Comparison of ENCODE assay signal across 1 fruit fly cellular context in the genomic region with DNA sequence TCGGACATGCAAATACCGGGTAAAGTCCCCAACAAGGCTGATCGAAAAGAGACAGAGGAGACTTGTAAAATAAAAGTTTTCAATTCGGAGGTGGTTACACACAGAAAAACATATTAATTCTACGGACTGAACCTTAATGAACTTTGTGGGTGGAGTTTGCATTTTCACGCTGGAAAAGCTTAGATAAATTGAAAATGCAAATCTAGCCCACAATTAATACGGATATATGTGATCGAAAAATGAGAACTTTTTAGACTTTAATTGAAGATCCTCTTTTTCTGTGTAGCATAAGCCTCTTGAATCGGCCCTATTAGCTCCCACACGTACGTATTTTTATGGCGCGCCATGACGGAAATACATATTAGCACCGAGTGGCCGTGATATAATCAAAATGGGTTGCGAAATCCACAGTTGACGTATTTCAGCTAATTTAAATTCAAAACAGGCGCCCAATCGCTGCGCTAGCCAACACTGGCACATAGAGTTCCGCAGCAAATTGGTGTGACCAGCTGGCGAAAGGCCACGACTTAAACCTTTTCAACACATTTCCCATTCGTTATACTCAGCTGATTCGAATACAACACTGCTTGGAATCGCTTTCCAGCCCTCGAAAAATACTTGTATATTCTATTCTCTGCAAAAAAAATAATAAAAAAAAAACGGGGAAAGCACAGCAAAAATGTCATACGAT.
TF ChIP-seq lines count a peak whose summit lies in the region.

No protein-coding gene starts in this region.

TF ChIP-seq in whole organism, embryonic, 481 proteins besides CTCF, POLR2A, EP300 and RAD21 (continued from another document):
- no peak for TF ChIP-seq lov (optimal IDR thresholded peaks at IDR 0.05; lab: Kevin White, UChicago)
- peak; percentile 66; the same call in 2 of the 3 replicates for TF ChIP-seq lov (GFP tag; IDR thresholded peaks at IDR 0.05; lab: Robert Waterston, UW)
- peak; percentile 16 for TF ChIP-seq dmrt11E (tag; optimal IDR thresholded peaks at IDR 0.05; lab: Kevin White, UChicago)
- TF ChIP-seq Hr78 (GFP tag; optimal IDR thresholded peaks at IDR 0.05; lab: Kevin White, UChicago), result no peak
- TF ChIP-seq abd-A (tag; optimal IDR thresholded peaks at IDR 0.05; lab: Kevin White, UChicago), result peak; percentile 28
- TF ChIP-seq gsb (GFP tag; IDR thresholded peaks at IDR 0.05; lab: Robert Waterston, UW), result peak; percentile 46; the same call in 1 of the 2 replicates
- TF ChIP-seq maf-S (GFP tag; optimal IDR thresholded peaks at IDR 0.05; lab: Kevin White, UChicago), result peak; percentile 38
- peak; percentile 40; the same call in 1 of the 2 replicates for TF ChIP-seq ara (GFP tag; IDR thresholded peaks at IDR 0.05; lab: Robert Waterston, UW)
- TF ChIP-seq row (GFP tag; IDR thresholded peaks at IDR 0.05; lab: Robert Waterston, UW), result peak; percentile 74
- TF ChIP-seq CG18476 (GFP tag; optimal IDR thresholded peaks at IDR 0.05; lab: Kevin White, UChicago), result no peak
- TF ChIP-seq prd (optimal IDR thresholded peaks at IDR 0.05; lab: Kevin White, UChicago), result no peak
- TF ChIP-seq prd (GFP tag; IDR thresholded peaks at IDR 0.05; lab: Robert Waterston, UW), result 0 out of 3 replicates have a peak, but pooled peaks have one; percentile 51
- peak; percentile 56 for TF ChIP-seq amos (GFP tag; IDR thresholded peaks at IDR 0.05; lab: Robert Waterston, UW; ENCODE audit: partially characterized antibody)
- peak; percentile 84 for TF ChIP-seq CG32767 (GFP tag; IDR thresholded peaks at IDR 0.05; lab: Robert Waterston, UW)
- peak; percentile 56 for TF ChIP-seq pho (GFP tag; optimal IDR thresholded peaks at IDR 0.05; lab: Kevin White, UChicago)
- TF ChIP-seq CG17612 (GFP tag; IDR thresholded peaks at IDR 0.05; lab: Robert Waterston, UW), result no peak; the same call in 1 of the 2 replicates
- peak; percentile 7; the same call in 1 of the 2 replicates for TF ChIP-seq CG17328 (GFP tag; IDR thresholded peaks at IDR 0.05; lab: Robert Waterston, UW)
- TF ChIP-seq CG12942 (GFP tag; optimal IDR thresholded peaks at IDR 0.05; lab: Kevin White, UChicago), result peak; percentile 38
- TF ChIP-seq CG3281 (GFP tag; optimal IDR thresholded peaks at IDR 0.05; lab: Kevin White, UChicago), result peak; percentile 71
- TF ChIP-seq kay (GFP tag; optimal IDR thresholded peaks at IDR 0.05; lab: Kevin White, UChicago), result peak; percentile 28
- no peak; the same call in 2 of the 3 replicates for TF ChIP-seq B-H1 (GFP tag; IDR thresholded peaks at IDR 0.05; lab: Robert Waterston, UW)
- peak; percentile 63 for TF ChIP-seq CG34376 (GFP tag; optimal IDR thresholded peaks at IDR 0.05; lab: Kevin White, UChicago)
- TF ChIP-seq tx (GFP tag; optimal IDR thresholded peaks at IDR 0.05; lab: Kevin White, UChicago), result peak; percentile 66
- TF ChIP-seq CG3726 (GFP tag; IDR thresholded peaks at IDR 0.05; lab: Robert Waterston, UW), result no peak
- peak; percentile 93 for TF ChIP-seq CG9797 (GFP tag; optimal IDR thresholded peaks at IDR 0.05; lab: Kevin White, UChicago)
- TF ChIP-seq CG3407 (GFP tag; optimal IDR thresholded peaks at IDR 0.05; lab: Kevin White, UChicago), result no peak
- no peak for TF ChIP-seq en (GFP tag; optimal IDR thresholded peaks at IDR 0.05; lab: Kevin White, UChicago)
- TF ChIP-seq CG6175 (GFP tag; IDR thresholded peaks at IDR 0.05; lab: Robert Waterston, UW), result no peak
- peak; percentile 8 for TF ChIP-seq CG33557 (GFP tag; optimal IDR thresholded peaks at IDR 0.05; lab: Kevin White, UChicago)
- TF ChIP-seq CG13296 (GFP tag; optimal IDR thresholded peaks at IDR 0.05; lab: Kevin White, UChicago), result peak; percentile 50
- no peak for TF ChIP-seq CG6254 (GFP tag; optimal IDR thresholded peaks at IDR 0.05; lab: Kevin White, UChicago)
- peak; percentile 61 for TF ChIP-seq NfI (GFP tag; optimal IDR thresholded peaks at IDR 0.05; lab: Kevin White, UChicago)
- peak; percentile 38 for TF ChIP-seq CG13775 (GFP tag; optimal IDR thresholded peaks at IDR 0.05; lab: Kevin White, UChicago)
- TF ChIP-seq hth (optimal IDR thresholded peaks at IDR 0.05; lab: Kevin White, UChicago), result no peak
- TF ChIP-seq CG1024 (GFP tag; IDR thresholded peaks at IDR 0.05; lab: Robert Waterston, UW), result no peak
- peak; percentile 7 for TF ChIP-seq unpg (GFP tag; optimal IDR thresholded peaks at IDR 0.05; lab: Kevin White, UChicago)
- TF ChIP-seq CHES-1-like (GFP tag; optimal IDR thresholded peaks at IDR 0.05; lab: Kevin White, UChicago), result peak; percentile 74
- TF ChIP-seq unc-4 (GFP tag; IDR thresholded peaks at IDR 0.05; lab: Robert Waterston, UW; ENCODE audit: partially characterized antibody), result peak; percentile 46; the same call in 1 of the 2 replicates
- TF ChIP-seq CG31441 (GFP tag; IDR thresholded peaks at IDR 0.05; lab: Robert Waterston, UW), result peak; percentile 42
- peak; percentile 23 for TF ChIP-seq CG12071 (GFP tag; optimal IDR thresholded peaks at IDR 0.05; lab: Kevin White, UChicago)
- TF ChIP-seq lola (GFP tag; optimal IDR thresholded peaks at IDR 0.05; lab: Kevin White, UChicago), result no peak
- peak; percentile 44 for TF ChIP-seq Sox102F (GFP tag; optimal IDR thresholded peaks at IDR 0.05; lab: Kevin White, UChicago)
- TF ChIP-seq Sin3A (optimal IDR thresholded peaks at IDR 0.05; lab: Kevin White, UChicago), result peak; percentile 63
- TF ChIP-seq da (GFP tag; optimal IDR thresholded peaks at IDR 0.05; lab: Kevin White, UChicago), result no peak
- TF ChIP-seq Bteb2 (GFP tag; optimal IDR thresholded peaks at IDR 0.05; lab: Kevin White, UChicago), result peak; percentile 60
- peak; percentile 28 for TF ChIP-seq CG18262 (tag; optimal IDR thresholded peaks at IDR 0.05; lab: Kevin White, UChicago)
- TF ChIP-seq nerfin-2 (GFP tag; IDR thresholded peaks at IDR 0.05; lab: Robert Waterston, UW; ENCODE audit: partially characterized antibody), result no peak
- TF ChIP-seq CG11093 (GFP tag; IDR thresholded peaks at IDR 0.05; lab: Robert Waterston, UW), result peak; percentile 46; the same call in 1 of the 3 replicates
- peak; percentile 91 for TF ChIP-seq CG1603 (tag; optimal IDR thresholded peaks at IDR 0.05; lab: Kevin White, UChicago)
- TF ChIP-seq H15 (GFP tag; IDR thresholded peaks at IDR 0.05; lab: Robert Waterston, UW), result peak; percentile 43; the same call in 1 of the 3 replicates
- TF ChIP-seq nom (GFP tag; optimal IDR thresholded peaks at IDR 0.05; lab: Kevin White, UChicago), result peak; percentile 47
- peak; percentile 62 for TF ChIP-seq ind (GFP tag; optimal IDR thresholded peaks at IDR 0.05; lab: Kevin White, UChicago)
- no peak for TF ChIP-seq zf30C (GFP tag; optimal IDR thresholded peaks at IDR 0.05; lab: Kevin White, UChicago)
- TF ChIP-seq Taf1 (GFP tag; IDR thresholded peaks at IDR 0.05; lab: Robert Waterston, UW), result no peak
- peak; percentile 69 for TF ChIP-seq lilli (GFP tag; optimal IDR thresholded peaks at IDR 0.05; lab: Kevin White, UChicago)
- peak; percentile 40 for TF ChIP-seq p53 (GFP tag; optimal IDR thresholded peaks at IDR 0.05; lab: Kevin White, UChicago)
- peak; percentile 3 for TF ChIP-seq Asciz (GFP tag; optimal IDR thresholded peaks at IDR 0.05; lab: Kevin White, UChicago)
- TF ChIP-seq Antp (GFP tag; optimal IDR thresholded peaks at IDR 0.05; lab: Kevin White, UChicago), result peak; percentile 85
- no peak for TF ChIP-seq Hmx (GFP tag; optimal IDR thresholded peaks at IDR 0.05; lab: Kevin White, UChicago)
- no peak for TF ChIP-seq mld (GFP tag; IDR thresholded peaks at IDR 0.05; lab: Robert Waterston, UW; ENCODE audit: partially characterized antibody)
- TF ChIP-seq HmgZ (tag; optimal IDR thresholded peaks at IDR 0.05; lab: Kevin White, UChicago), result peak; percentile 65
- no peak for TF ChIP-seq Kr (GFP tag; optimal IDR thresholded peaks at IDR 0.05; lab: Kevin White, UChicago)
- peak; percentile 83 for TF ChIP-seq CG2120 (GFP tag; optimal IDR thresholded peaks at IDR 0.05; lab: Kevin White, UChicago)
- TF ChIP-seq HmgD (GFP tag; optimal IDR thresholded peaks at IDR 0.05; lab: Kevin White, UChicago), result peak; percentile 37
- peak; percentile 3 for TF ChIP-seq CG2202 (tag; optimal IDR thresholded peaks at IDR 0.05; lab: Kevin White, UChicago)
- no peak for TF ChIP-seq salm (tag; optimal IDR thresholded peaks at IDR 0.05; lab: Kevin White, UChicago)
- TF ChIP-seq Oli (tag; optimal IDR thresholded peaks at IDR 0.05; lab: Kevin White, UChicago), result peak; percentile 53
- peak; percentile 3 for TF ChIP-seq gcm2 (GFP tag; optimal IDR thresholded peaks at IDR 0.05; lab: Kevin White, UChicago)
- peak; percentile 37; the same call in 1 of the 2 replicates for TF ChIP-seq HLH3B (GFP tag; IDR thresholded peaks at IDR 0.05; lab: Robert Waterston, UW)
- TF ChIP-seq CG4360 (GFP tag; IDR thresholded peaks at IDR 0.05; lab: Robert Waterston, UW), result peak; percentile 24; the same call in 1 of the 2 replicates
- no peak for TF ChIP-seq C15 (GFP tag; IDR thresholded peaks at IDR 0.05; lab: Robert Waterston, UW)
- TF ChIP-seq gfzf (GFP tag; optimal IDR thresholded peaks at IDR 0.05; lab: Kevin White, UChicago), result peak; percentile 84
- TF ChIP-seq ewg (GFP tag; optimal IDR thresholded peaks at IDR 0.05; lab: Kevin White, UChicago), result peak; percentile 44
- no peak for TF ChIP-seq Lpt (GFP tag; optimal IDR thresholded peaks at IDR 0.05; lab: Kevin White, UChicago)
- TF ChIP-seq wdn (GFP tag; IDR thresholded peaks at IDR 0.05; lab: Robert Waterston, UW), result no peak
- TF ChIP-seq YL-1 (GFP tag; optimal IDR thresholded peaks at IDR 0.05; lab: Kevin White, UChicago), result peak; percentile 74
- peak; percentile 35 for TF ChIP-seq CG5245 (GFP tag; optimal IDR thresholded peaks at IDR 0.05; lab: Kevin White, UChicago)
- peak; percentile 99 for TF ChIP-seq CG2116 (GFP tag; optimal IDR thresholded peaks at IDR 0.05; lab: Kevin White, UChicago)
- TF ChIP-seq tll (GFP tag; optimal IDR thresholded peaks at IDR 0.05; lab: Kevin White, UChicago), result no peak
- peak; percentile 72 for TF ChIP-seq Ada2b (GFP tag; IDR thresholded peaks at IDR 0.05; lab: Robert Waterston, UW)
- peak; percentile 37 for TF ChIP-seq CG7556 (GFP tag; optimal IDR thresholded peaks at IDR 0.05; lab: Kevin White, UChicago)
- TF ChIP-seq Hand (GFP tag; optimal IDR thresholded peaks at IDR 0.05; lab: Kevin White, UChicago), result peak; percentile 17
- peak; percentile 12 for TF ChIP-seq D19A (tag; optimal IDR thresholded peaks at IDR 0.05; lab: Kevin White, UChicago)
- peak; percentile 54 for TF ChIP-seq CG4617 (GFP tag; optimal IDR thresholded peaks at IDR 0.05; lab: Kevin White, UChicago; ENCODE audit: borderline replicate concordance)
- TF ChIP-seq CG15479 (GFP tag; optimal IDR thresholded peaks at IDR 0.05; lab: Kevin White, UChicago), result no peak
- TF ChIP-seq pros (GFP tag; optimal IDR thresholded peaks at IDR 0.05; lab: Kevin White, UChicago), result no peak
- TF ChIP-seq danr (GFP tag; IDR thresholded peaks at IDR 0.05; lab: Robert Waterston, UW), result peak; percentile 38; the same call in 1 of the 2 replicates
- TF ChIP-seq tin (GFP tag; optimal IDR thresholded peaks at IDR 0.05; lab: Kevin White, UChicago), result peak; percentile 69
TF ChIP-seq in whole organism, embryonic: peak in this region for 313.
